Fruit fly (Drosophila melanogaster) whole organism, prepupa: ENCODE results near the gene CG7029.
A peak's percentile ranks its signal among the peaks of the same experiment; 100 is the strongest.

Source experiments
- Blimp-1 ChIP-seq: fragments of 200-800 bp; sonication (Bioruptor generic); optimal IDR thresholded peaks from 3 replicates; lab custom pipeline; 2017; ENCODE audit warnings: missing biosample characterization, missing genetic modification characterization, mild to moderate bottlenecking, moderate library complexity, missing genetic modification reagents
- CG10669 ChIP-seq: fragments of 200-800 bp; sonication (Bioruptor generic); optimal IDR thresholded peaks from 3 replicates; lab custom pipeline; 2018; ENCODE audit warnings: missing biosample characterization, mild to moderate bottlenecking, missing genetic modification characterization, moderate library complexity
- CG11294 ChIP-seq: fragments of 200-800 bp; sonication (Bioruptor generic); IDR thresholded peaks from 2 replicates; pipeline ENCODE4 v1.3.6; 2022; ENCODE audit warnings: missing biosample characterization, missing genetic modification characterization
- CG11762 ChIP-seq: fragments of 200-800 bp; sonication (Bioruptor generic); optimal IDR thresholded peaks from 3 replicates; lab custom pipeline; 2016; ENCODE audit warnings: missing biosample characterization, missing genetic modification characterization; ENCODE audit not compliant: insufficient read depth
- CG15336 ChIP-seq: fragments of 200-800 bp; sonication (Bioruptor generic); IDR thresholded peaks from 2 replicates; pipeline ENCODE4 v1.3.6; 2022; ENCODE audit warnings: missing biosample characterization, missing genetic modification characterization
- CG1621 ChIP-seq: fragments of 200-800 bp; sonication (Bioruptor generic); optimal IDR thresholded peaks from 3 replicates; lab custom pipeline; 2018; ENCODE audit warnings: missing biosample characterization, mild to moderate bottlenecking, missing genetic modification characterization
- CG16779 ChIP-seq: fragments of 200-800 bp; sonication (Bioruptor generic); optimal IDR thresholded peaks from 3 replicates; lab custom pipeline; 2017; ENCODE audit warnings: missing biosample characterization, mild to moderate bottlenecking, missing genetic modification characterization
- CG3032 ChIP-seq: fragments of 200-800 bp; optimal IDR thresholded peaks from 2 replicates; lab custom pipeline; 2019; ENCODE audit warnings: missing biosample characterization, mild to moderate bottlenecking, missing genetic modification characterization, moderate library complexity
- CG31627 ChIP-seq: fragments of 200-800 bp; sonication (Bioruptor generic); optimal IDR thresholded peaks from 3 replicates; lab custom pipeline; 2016; ENCODE audit warnings: missing biosample characterization, missing genetic modification characterization
- CG32006 ChIP-seq: fragments of 200-800 bp; sonication (Bioruptor generic); optimal IDR thresholded peaks from 3 replicates; lab custom pipeline; 2017; ENCODE audit warnings: missing biosample characterization, mild to moderate bottlenecking, missing genetic modification characterization
- CG34406 ChIP-seq: fragments of 200-800 bp; sonication (Bioruptor generic); optimal IDR thresholded peaks from 3 replicates; lab custom pipeline; 2016; ENCODE audit warnings: missing biosample characterization, missing genetic modification characterization
- CG3919 ChIP-seq: fragments of 200-800 bp; sonication (Bioruptor generic); optimal IDR thresholded peaks from 3 replicates; lab custom pipeline; 2016; ENCODE audit warnings: missing biosample characterization, missing genetic modification characterization
- CG6163 ChIP-seq: fragments of 200-800 bp; sonication (Bioruptor generic); IDR thresholded peaks from 3 replicates; pipeline ENCODE4 v1.3.6; 2022; ENCODE audit warnings: missing biosample characterization, missing genetic modification characterization
- CG6276 ChIP-seq: fragments of 200-800 bp; sonication (Bioruptor generic); optimal IDR thresholded peaks from 2 replicates; lab custom pipeline; 2017; ENCODE audit warnings: missing biosample characterization, mild to moderate bottlenecking, missing genetic modification characterization
- CG6792 ChIP-seq: fragments of 200-800 bp; sonication (Bioruptor generic); optimal IDR thresholded peaks from 3 replicates; lab custom pipeline; 2016; ENCODE audit warnings: missing biosample characterization, missing genetic modification characterization
- CG6808 ChIP-seq: fragments of 200-800 bp; sonication (Bioruptor generic); optimal IDR thresholded peaks from 3 replicates; lab custom pipeline; 2017; ENCODE audit warnings: missing biosample characterization, missing genetic modification characterization, mild to moderate bottlenecking, moderate library complexity, missing genetic modification reagents
- CG6854 ChIP-seq: fragments of 200-800 bp; sonication (Bioruptor generic); optimal IDR thresholded peaks from 2 replicates; lab custom pipeline; 2017; ENCODE audit warnings: missing biosample characterization, mild to moderate bottlenecking, missing genetic modification characterization
- CG7368 ChIP-seq: fragments of 200-800 bp; sonication (Bioruptor generic); optimal IDR thresholded peaks from 3 replicates; lab custom pipeline; 2016; ENCODE audit warnings: missing biosample characterization, missing genetic modification characterization
- CG8119 ChIP-seq: fragments of 200-800 bp; sonication (Bioruptor generic); IDR thresholded peaks from 3 replicates; pipeline ENCODE4 v1.3.6; 2022; ENCODE audit warnings: missing biosample characterization, missing genetic modification characterization
- CG8319 ChIP-seq: fragments of 200-800 bp; sonication (Bioruptor generic); optimal IDR thresholded peaks from 3 replicates; lab custom pipeline; 2016; ENCODE audit warnings: missing biosample characterization, missing genetic modification characterization
- CG8632 ChIP-seq: fragments of 200-800 bp; sonication (Bioruptor generic); optimal IDR thresholded peaks from 3 replicates; lab custom pipeline; 2016; ENCODE audit warnings: missing biosample characterization, missing genetic modification characterization
- CG9139 ChIP-seq: fragments of 200-800 bp; sonication (Bioruptor generic); optimal IDR thresholded peaks from 3 replicates; lab custom pipeline; 2017; ENCODE audit warnings: missing biosample characterization, mild to moderate bottlenecking, missing genetic modification characterization
- Eip78C ChIP-seq: fragments of 200-800 bp; sonication (Bioruptor generic); peaks from one replicate; lab custom pipeline; 2016; ENCODE audit warnings: missing biosample characterization, missing genetic modification characterization
- Eip93F ChIP-seq: fragments of 200-800 bp; sonication (Bioruptor generic); optimal IDR thresholded peaks from 2 replicates; lab custom pipeline; 2016; ENCODE audit warnings: missing biosample characterization, mild to moderate bottlenecking, missing genetic modification characterization
- Ets96B ChIP-seq: fragments of 200-800 bp; optimal IDR thresholded peaks from 2 replicates; lab custom pipeline; 2019; ENCODE audit warnings: missing biosample characterization, mild to moderate bottlenecking, missing genetic modification characterization, moderate library complexity
- Gug ChIP-seq: fragments of 200-800 bp; sonication (Bioruptor generic); IDR thresholded peaks from 2 replicates; pipeline ENCODE4 v1.3.6; 2022; ENCODE audit warnings: missing biosample characterization, missing genetic modification characterization
- Hr38 ChIP-seq: sonication (Bioruptor generic); optimal IDR thresholded peaks from 2 replicates; lab custom pipeline; 2016; ENCODE audit warnings: missing biosample characterization, missing genetic modification characterization
- Hr4 ChIP-seq: fragments of 200-800 bp; sonication (Bioruptor generic); optimal IDR thresholded peaks from 3 replicates; lab custom pipeline; 2016; ENCODE audit warnings: missing biosample characterization, missing genetic modification characterization
- Lpt ChIP-seq: fragments of 200-800 bp; sonication (Bioruptor generic); optimal IDR thresholded peaks from 3 replicates; lab custom pipeline; 2016; ENCODE audit warnings: missing biosample characterization, missing genetic modification characterization
- Met ChIP-seq: fragments of 200-800 bp; sonication (Bioruptor generic); optimal IDR thresholded peaks from 3 replicates; lab custom pipeline; 2016; ENCODE audit warnings: missing biosample characterization, missing genetic modification characterization
- OdsH ChIP-seq: fragments of 200-800 bp; sonication (Bioruptor generic); optimal IDR thresholded peaks from 3 replicates; lab custom pipeline; 2016; ENCODE audit warnings: missing biosample characterization, missing genetic modification characterization
- Smox ChIP-seq: fragments of 200-800 bp; sonication (Bioruptor generic); optimal IDR thresholded peaks from 3 replicates; lab custom pipeline; 2016; ENCODE audit warnings: missing biosample characterization, missing genetic modification characterization
- Sox102F ChIP-seq: fragments of 200-800 bp; sonication (Bioruptor generic); optimal IDR thresholded peaks from 2 replicates; lab custom pipeline; 2016; ENCODE audit warnings: missing biosample characterization, mild to moderate bottlenecking, missing genetic modification characterization
- Sox15 ChIP-seq: fragments of 200-800 bp; sonication (Bioruptor generic); optimal IDR thresholded peaks from 3 replicates; lab custom pipeline; 2016; ENCODE audit warnings: missing biosample characterization, missing genetic modification characterization
- achi ChIP-seq: fragments of 200-800 bp; sonication (Bioruptor generic); optimal IDR thresholded peaks from 3 replicates; lab custom pipeline; 2016; ENCODE audit warnings: missing biosample characterization, missing genetic modification characterization
- acj6 ChIP-seq: fragments of 200-800 bp; sonication (Bioruptor generic); optimal IDR thresholded peaks from 3 replicates; lab custom pipeline; 2016; ENCODE audit warnings: missing biosample characterization, missing genetic modification characterization
- cyc ChIP-seq: fragments of 200-800 bp; sonication (Bioruptor generic); optimal IDR thresholded peaks from 3 replicates; lab custom pipeline; 2016; ENCODE audit warnings: missing biosample characterization, missing genetic modification characterization
- dac ChIP-seq: fragments of 200-800 bp; sonication (Bioruptor generic); optimal IDR thresholded peaks from 2 replicates; lab custom pipeline; 2017; ENCODE audit warnings: missing biosample characterization, mild to moderate bottlenecking, missing genetic modification characterization
- dsx ChIP-seq: fragments of 200-800 bp; optimal IDR thresholded peaks from 3 replicates; lab custom pipeline; 2019; ENCODE audit warnings: missing biosample characterization, mild to moderate bottlenecking, missing genetic modification characterization, moderate library complexity; ENCODE audit not compliant: poor library complexity, severe bottlenecking
- eg ChIP-seq: fragments of 200-800 bp; sonication (Bioruptor generic); IDR thresholded peaks from 3 replicates; pipeline ENCODE4 v1.3.6; 2022; ENCODE audit warnings: missing biosample characterization, missing genetic modification characterization
- esn ChIP-seq: fragments of 200-800 bp; sonication (Bioruptor generic); optimal IDR thresholded peaks from 2 replicates; lab custom pipeline; 2016; ENCODE audit warnings: missing biosample characterization, mild to moderate bottlenecking, missing genetic modification characterization, moderate library complexity
- fd59A ChIP-seq: fragments of 200-800 bp; sonication (Bioruptor generic); optimal IDR thresholded peaks from 2 replicates; lab custom pipeline; 2017; ENCODE audit warnings: missing biosample characterization, mild to moderate bottlenecking, missing genetic modification characterization, missing genetic modification reagents
- fd85E ChIP-seq: fragments of 200-800 bp; sonication (Bioruptor generic); optimal IDR thresholded peaks from 3 replicates; lab custom pipeline; 2016; ENCODE audit warnings: missing biosample characterization, missing genetic modification characterization
- fkh ChIP-seq: fragments of 200-800 bp; sonication (Bioruptor generic); optimal IDR thresholded peaks from 3 replicates; lab custom pipeline; 2017; ENCODE audit warnings: missing biosample characterization, mild to moderate bottlenecking, missing genetic modification characterization, moderate library complexity
- lz ChIP-seq: fragments of 200-800 bp; sonication (Bioruptor generic); optimal IDR thresholded peaks from 3 replicates; lab custom pipeline; 2016; ENCODE audit warnings: missing biosample characterization, missing genetic modification characterization
- net ChIP-seq: fragments of 200-800 bp; sonication (Bioruptor generic); optimal IDR thresholded peaks from 3 replicates; lab custom pipeline; 2016; ENCODE audit warnings: missing biosample characterization, missing genetic modification characterization
- pdm3 ChIP-seq: fragments of 200-800 bp; sonication (Bioruptor generic); optimal IDR thresholded peaks from 3 replicates; lab custom pipeline; 2016; ENCODE audit warnings: missing biosample characterization, missing genetic modification characterization
- spab ChIP-seq: fragments of 200-800 bp; sonication (Bioruptor generic); optimal IDR thresholded peaks from 2 replicates; lab custom pipeline; 2017; ENCODE audit warnings: missing biosample characterization, mild to moderate bottlenecking, missing genetic modification characterization, missing genetic modification reagents
- ss ChIP-seq, 2 experiments: fragments of 200-800 bp; sonication (Bioruptor generic); optimal IDR thresholded peaks; 2 replicates in 1 of 2; 3 replicates in 1 of 2; lab custom pipeline; 2017 to 2018; ENCODE audit warnings: mild to moderate bottlenecking in 2 of 2, missing biosample characterization in 2 of 2, missing genetic modification characterization in 2 of 2, moderate library complexity in 1 of 2
- svp ChIP-seq: fragments of 200-800 bp; sonication (Bioruptor generic); peaks from one replicate; lab custom pipeline; 2016; ENCODE audit warnings: missing biosample characterization, missing genetic modification characterization
- topi ChIP-seq: fragments of 200-800 bp; sonication (Bioruptor generic); optimal IDR thresholded peaks from 3 replicates; lab custom pipeline; 2016; ENCODE audit warnings: missing biosample characterization, missing genetic modification characterization
- vri ChIP-seq: fragments of 200-800 bp; sonication (Bioruptor generic); optimal IDR thresholded peaks from 3 replicates; lab custom pipeline; 2016; ENCODE audit warnings: missing biosample characterization, mild to moderate bottlenecking, missing genetic modification characterization

The CG7029 gene

DNA sequence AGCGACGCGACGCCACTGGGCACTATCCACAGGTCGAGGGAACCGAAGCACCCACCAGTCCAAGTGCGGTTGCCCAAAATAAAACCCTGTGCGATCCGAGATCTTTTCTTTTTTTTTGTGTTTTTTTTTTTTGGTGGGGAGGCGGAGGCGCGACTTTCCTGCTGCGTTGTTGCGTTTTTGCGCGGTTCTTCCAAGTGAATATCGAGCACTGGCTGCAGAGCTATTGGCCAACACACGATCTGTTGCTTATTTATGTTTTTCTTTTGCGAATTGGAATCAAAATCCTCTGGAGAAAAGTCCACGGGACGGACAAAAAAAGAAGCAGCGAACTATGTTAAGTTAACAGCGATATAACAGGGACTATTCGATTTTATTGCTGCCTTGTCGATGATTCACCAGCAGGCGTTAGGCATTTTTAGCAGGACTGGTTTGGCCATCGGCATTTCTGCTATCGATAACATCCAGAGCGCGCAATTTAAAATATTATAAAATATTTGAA lies 29.8 kb upstream of the CG7029 start, which contains the start of gene wge:
TSS of gene wge (minus strand) at position 343 of the 499 bp plus-strand sequence.
- TF ChIP-seq CG1621 (peak; percentile 78), Lpt (peak; percentile 65), CG32006 (GFP tag; lab: Kevin White, UChicago) (peak; percentile 77), CG10669 (GFP tag; lab: Kevin White, UChicago) (peak; percentile 74), Eip93F (GFP tag; lab: Kevin White, UChicago) (peak; percentile 47), dsx (GFP tag; lab: Kevin White, UChicago) (peak; percentile 71), achi (GFP tag; lab: Kevin White, UChicago) (peak; percentile 47), CG31627 (GFP tag; lab: Kevin White, UChicago) (no peak), pdm3 (GFP tag; lab: Kevin White, UChicago) (no peak), CG9139 (GFP tag; lab: Kevin White, UChicago) (peak; percentile 90), fd85E (no peak), fd59A (GFP tag; lab: Kevin White, UChicago) (peak; percentile 64), Eip78C (GFP tag; lab: Kevin White, UChicago) (peak; percentile 20), Hr4 (GFP tag; lab: Kevin White, UChicago) (no peak), Blimp-1 (peak; percentile 11), Sox15 (GFP tag; lab: Kevin White, UChicago) (no peak), CG15336 (GFP tag; lab: Robert Waterston, UW) (peak; percentile 78), net (GFP tag; lab: Kevin White, UChicago) (peak; percentile 81), CG3032 (tag; lab: Kevin White, UChicago) (peak; percentile 64), lz (GFP tag; lab: Kevin White, UChicago) (peak; percentile 1), CG6163 (peak; percentile 63; the same call in 2 of the 3 replicates), Ets96B (tag; lab: Kevin White, UChicago) (peak; percentile 64), esn (GFP tag; lab: Kevin White, UChicago) (peak; percentile 27), CG6276 (peak; percentile 85), svp (GFP tag; lab: Kevin White, UChicago) (peak; percentile 28), CG3919 (GFP tag; lab: Kevin White, UChicago) (peak; percentile 52), OdsH (no peak), ss (GFP tag; optimal IDR thresholded peaks at IDR 0.05; lab: Kevin White, UChicago) (peak; percentile 92 to 96), CG6792 (peak; percentile 22), CG34406 (GFP tag; lab: Kevin White, UChicago) (peak; percentile 46), CG11294 (GFP tag; lab: Robert Waterston, UW) (no peak), fkh (no peak), CG6854 (GFP tag; lab: Kevin White, UChicago) (peak; percentile 18), Gug (peak; percentile 69), Sox102F (no peak), CG16779 (peak; percentile 84), CG8319 (GFP tag; lab: Kevin White, UChicago) (peak; percentile 24), CG11762 (GFP tag; lab: Kevin White, UChicago) (peak; percentile 21), acj6 (peak; percentile 22), spab (peak; percentile 87), CG7368 (GFP tag; lab: Kevin White, UChicago) (peak; percentile 23), CG8632 (peak; percentile 52), CG8119 (GFP tag; lab: Robert Waterston, UW) (peak; percentile 90), Met (GFP tag; lab: Kevin White, UChicago) (no peak), eg (GFP tag; lab: Robert Waterston, UW) (peak; percentile 80), topi (GFP tag; lab: Kevin White, UChicago) (peak; percentile 32), dac (GFP tag; lab: Kevin White, UChicago) (peak; percentile 27), cyc (GFP tag; lab: Kevin White, UChicago) (no peak), Smox (GFP tag; lab: Kevin White, UChicago) (no peak), Hr38 (GFP tag; lab: Kevin White, UChicago) (no peak), vri (GFP tag; lab: Kevin White, UChicago) (peak; percentile 37), CG6808 (peak; percentile 93)
